Fruit fly (Drosophila melanogaster) whole organism, embryonic: ENCODE measurements around the gene CG7071.
A peak's percentile ranks its signal among the peaks of the same experiment; 100 is the strongest.

Source experiments
- CG10366 ChIP-seq: fragments of 200-800 bp; sonication (Bioruptor generic); IDR thresholded peaks from 2 replicates; pipeline ENCODE4 v1.3.6; 2022; ENCODE audit warnings: missing biosample characterization, missing genetic modification characterization
- CG14014 ChIP-seq: fragments of 200-800 bp; sonication (Bioruptor generic); IDR thresholded peaks from 2 replicates; pipeline ENCODE4 v1.3.6; 2022; ENCODE audit warnings: missing biosample characterization, missing genetic modification characterization
- CG14667 ChIP-seq: fragments of 200-800 bp; sonication (Bioruptor generic); IDR thresholded peaks from 2 replicates; pipeline ENCODE4 v1.3.6; 2022; ENCODE audit warnings: missing biosample characterization, missing genetic modification characterization
- CG15011 ChIP-seq: fragments of 200-800 bp; sonication (Bioruptor generic); optimal IDR thresholded peaks from 3 replicates; lab custom pipeline; 2018; ENCODE audit warnings: missing biosample characterization, mild to moderate bottlenecking, missing genetic modification characterization
- CG1529 ChIP-seq: fragments of 200-800 bp; sonication (Bioruptor generic); optimal IDR thresholded peaks from 3 replicates; lab custom pipeline; 2018; ENCODE audit warnings: missing biosample characterization, missing genetic modification characterization
- CG15696 ChIP-seq: fragments of 200-800 bp; sonication (Bioruptor generic); optimal IDR thresholded peaks from 2 replicates; lab custom pipeline; 2019; ENCODE audit warnings: missing biosample characterization, mild to moderate bottlenecking, missing genetic modification characterization, moderate library complexity
- CG17568 ChIP-seq: fragments of 200-800 bp; sonication (Bioruptor generic); optimal IDR thresholded peaks from 2 replicates; lab custom pipeline; 2018; ENCODE audit warnings: missing biosample characterization, mild to moderate bottlenecking, missing genetic modification characterization, moderate library complexity
- CG2129 ChIP-seq: fragments of 200-800 bp; sonication (Bioruptor generic); IDR thresholded peaks from 2 replicates; pipeline ENCODE4 v1.3.6; 2022; ENCODE audit warnings: missing biosample characterization, missing genetic modification characterization; ENCODE audit not compliant: partially characterized antibody
- CG4404 ChIP-seq: fragments of 200-800 bp; sonication (Bioruptor generic); IDR thresholded peaks from 2 replicates; pipeline ENCODE4 v1.3.6; 2022; ENCODE audit warnings: missing biosample characterization, missing genetic modification characterization
- CG6272 ChIP-seq: fragments of 200-800 bp; sonication (Bioruptor generic); IDR thresholded peaks from 2 replicates; pipeline ENCODE4 v1.3.6; 2022; ENCODE audit warnings: missing biosample characterization, missing genetic modification characterization
- CG7963 ChIP-seq: fragments of 200-800 bp; sonication (Bioruptor generic); IDR thresholded peaks from 3 replicates; pipeline ENCODE4 v1.3.6; 2022; ENCODE audit warnings: missing biosample characterization, missing genetic modification characterization; ENCODE audit not compliant: partially characterized antibody
- CG8089 ChIP-seq: fragments of 200-800 bp; sonication (Bioruptor generic); optimal IDR thresholded peaks from 3 replicates; lab custom pipeline; 2016; ENCODE audit warnings: missing biosample characterization, missing genetic modification characterization
- CG8388 ChIP-seq: fragments of 200-800 bp; sonication (Bioruptor generic); optimal IDR thresholded peaks from 2 replicates; lab custom pipeline; 2019; ENCODE audit warnings: missing biosample characterization, mild to moderate bottlenecking, missing genetic modification characterization, moderate library complexity
- CG9932 ChIP-seq: fragments of 200-800 bp; sonication (Bioruptor generic); IDR thresholded peaks from 2 replicates; pipeline ENCODE4 v1.3.6; 2022; ENCODE audit warnings: missing biosample characterization, missing genetic modification characterization
- CkIIα-i1 ChIP-seq: fragments of 200-800 bp; sonication (Bioruptor generic); IDR thresholded peaks from 2 replicates; pipeline ENCODE4 v1.3.6; 2022; ENCODE audit warnings: missing biosample characterization, missing genetic modification characterization
- CrebB ChIP-seq: fragments of 200-800 bp; sonication (Bioruptor generic); optimal IDR thresholded peaks from 3 replicates; lab custom pipeline; 2018; ENCODE audit warnings: missing biosample characterization, mild to moderate bottlenecking, missing genetic modification characterization
- D ChIP-seq, 2 experiments: fragments of 200-800 bp in 1 of 2; fragments of >200 bp in 1 of 2; sonication (Bioruptor generic) in 1 of 2; optimal IDR thresholded peaks; 2 replicates in 1 of 2; 3 replicates in 1 of 2; lab custom pipeline; 2017; ENCODE audit warnings: mild to moderate bottlenecking in 1 of 2, missing biosample characterization in 1 of 2, missing genetic modification characterization in 1 of 2, missing genetic modification reagents in 1 of 2
- D19B ChIP-seq: fragments of 200-800 bp; sonication (Bioruptor generic); optimal IDR thresholded peaks from 2 replicates; lab custom pipeline; 2017; ENCODE audit warnings: missing biosample characterization, mild to moderate bottlenecking, missing genetic modification characterization
- Deaf1 ChIP-seq: fragments of 200-800 bp; optimal IDR thresholded peaks from 3 replicates; lab custom pipeline; 2019; ENCODE audit warnings: missing biosample characterization, mild to moderate bottlenecking, missing genetic modification characterization, moderate library complexity
- Dek ChIP-seq: fragments of 200-800 bp; sonication (Bioruptor generic); optimal IDR thresholded peaks from 3 replicates; lab custom pipeline; 2019; ENCODE audit warnings: missing biosample characterization, mild to moderate bottlenecking, missing genetic modification characterization, moderate library complexity
- Dll ChIP-seq: fragments of 200-800 bp; sonication (Bioruptor generic); IDR thresholded peaks from 4 replicates; pipeline ENCODE4 v1.3.6; 2022; ENCODE audit warnings: missing biosample characterization, missing genetic modification characterization; ENCODE audit not compliant: partially characterized antibody
- Dref ChIP-seq: fragments of 200-800 bp; sonication (Bioruptor generic); IDR thresholded peaks from 2 replicates; pipeline ENCODE4 v1.3.6; 2022; ENCODE audit warnings: missing biosample characterization, missing genetic modification characterization
- HHEX ChIP-seq: fragments of 200-800 bp; sonication (Bioruptor generic); optimal IDR thresholded peaks from 3 replicates; lab custom pipeline; 2017; ENCODE audit warnings: missing biosample characterization, mild to moderate bottlenecking, missing genetic modification characterization, missing genetic modification reagents
- Hr39 ChIP-seq: fragments of >200 bp; optimal IDR thresholded peaks from 2 replicates; lab custom pipeline; 2017
- NC2β ChIP-seq: fragments of 200-800 bp; sonication (Bioruptor generic); optimal IDR thresholded peaks from 2 replicates; lab custom pipeline; 2016; ENCODE audit warnings: missing biosample characterization, missing genetic modification characterization
- NK7.1 ChIP-seq: fragments of 200-800 bp; sonication (Bioruptor generic); optimal IDR thresholded peaks from 3 replicates; lab custom pipeline; 2016; ENCODE audit warnings: missing biosample characterization, missing genetic modification characterization
- ab ChIP-seq: fragments of 200-800 bp; sonication (Bioruptor generic); optimal IDR thresholded peaks from 2 replicates; lab custom pipeline; 2016; ENCODE audit warnings: missing biosample characterization, missing genetic modification characterization
- ac ChIP-seq: fragments of 200-800 bp; sonication (Bioruptor generic); optimal IDR thresholded peaks from 3 replicates; lab custom pipeline; 2017; ENCODE audit warnings: missing biosample characterization, mild to moderate bottlenecking, missing genetic modification characterization
- caup ChIP-seq: fragments of 200-800 bp; sonication (Bioruptor generic); optimal IDR thresholded peaks from 3 replicates; lab custom pipeline; 2017; ENCODE audit warnings: missing biosample characterization, mild to moderate bottlenecking, missing genetic modification characterization, moderate library complexity; ENCODE audit not compliant: severe bottlenecking
- crp ChIP-seq, 2 experiments: fragments of 200-800 bp; sonication (Bioruptor generic); optimal IDR thresholded peaks; 2 replicates in 1 of 2; 3 replicates in 1 of 2; lab custom pipeline; 2017; ENCODE audit warnings: missing biosample characterization in 2 of 2, missing genetic modification characterization in 2 of 2, mild to moderate bottlenecking in 1 of 2, moderate library complexity in 1 of 2
- dan ChIP-seq: fragments of 200-800 bp; sonication (Bioruptor generic); IDR thresholded peaks from 2 replicates; pipeline ENCODE4 v1.3.6; 2022; ENCODE audit warnings: missing biosample characterization, missing genetic modification characterization
- dati ChIP-seq: fragments of 200-800 bp; sonication (Bioruptor generic); IDR thresholded peaks from 2 replicates; pipeline ENCODE4 v1.3.6; 2022; ENCODE audit warnings: missing biosample characterization, missing genetic modification characterization
- dmrt99B ChIP-seq: fragments of 200-800 bp; sonication (Bioruptor generic); optimal IDR thresholded peaks from 2 replicates; lab custom pipeline; 2018; ENCODE audit warnings: missing biosample characterization, mild to moderate bottlenecking, missing genetic modification characterization, moderate library complexity
- eyg ChIP-seq: fragments of 200-800 bp; sonication (Bioruptor generic); optimal IDR thresholded peaks from 3 replicates; lab custom pipeline; 2016; ENCODE audit warnings: missing biosample characterization, missing genetic modification characterization
- hkb ChIP-seq, 2 experiments: fragments of 200-800 bp in 1 of 2; fragments of >200 bp in 1 of 2; sonication (Bioruptor generic) in 1 of 2; IDR thresholded peaks in 1 of 2; optimal IDR thresholded peaks in 1 of 2; 2 replicates each; pipeline versions ENCODE4 v1.3.6 to Lab custom; 2017 to 2022; ENCODE audit warnings: missing biosample characterization in 1 of 2, missing genetic modification characterization in 1 of 2
- insv ChIP-seq, 2 experiments: fragments of 200-800 bp; sonication (Bioruptor generic); optimal IDR thresholded peaks; 3 replicates each; lab custom pipeline; 2016 to 2018; ENCODE audit warnings: missing biosample characterization in 2 of 2, missing genetic modification characterization in 2 of 2
- kah ChIP-seq: fragments of 200-800 bp; sonication (Bioruptor generic); optimal IDR thresholded peaks from 2 replicates; lab custom pipeline; 2018; ENCODE audit warnings: missing biosample characterization, mild to moderate bottlenecking, missing genetic modification characterization
- knrl ChIP-seq: fragments of 200-800 bp; sonication (Bioruptor generic); IDR thresholded peaks from 3 replicates; pipeline ENCODE4 v1.3.6; 2022; ENCODE audit warnings: missing biosample characterization, missing genetic modification characterization; ENCODE audit not compliant: partially characterized antibody
- lilli ChIP-seq: fragments of 200-800 bp; sonication (Bioruptor generic); optimal IDR thresholded peaks from 3 replicates; lab custom pipeline; 2016; ENCODE audit warnings: missing biosample characterization, missing genetic modification characterization
- maf-S ChIP-seq: fragments of 200-800 bp; sonication (Bioruptor generic); optimal IDR thresholded peaks from 2 replicates; lab custom pipeline; 2016; ENCODE audit warnings: missing biosample characterization, missing genetic modification characterization
- nau ChIP-seq: fragments of 200-800 bp; sonication (Bioruptor generic); optimal IDR thresholded peaks from 3 replicates; lab custom pipeline; 2017; ENCODE audit warnings: missing biosample characterization, mild to moderate bottlenecking, missing genetic modification characterization, missing genetic modification reagents
- pita ChIP-seq: fragments of 200-800 bp; sonication (Bioruptor generic); optimal IDR thresholded peaks from 2 replicates; lab custom pipeline; 2017; ENCODE audit warnings: missing biosample characterization, mild to moderate bottlenecking, missing genetic modification characterization
- pros ChIP-seq: fragments of 200-800 bp; sonication (Bioruptor generic); optimal IDR thresholded peaks from 3 replicates; lab custom pipeline; 2019; ENCODE audit warnings: missing biosample characterization, mild to moderate bottlenecking, missing genetic modification characterization, moderate library complexity
- slbo ChIP-seq: fragments of 200-800 bp; sonication (Bioruptor generic); IDR thresholded peaks from 2 replicates; pipeline ENCODE4 v1.3.6; 2022; ENCODE audit warnings: missing biosample characterization, missing genetic modification characterization
- sob ChIP-seq: fragments of 200-800 bp; sonication (Bioruptor generic); IDR thresholded peaks from 2 replicates; pipeline ENCODE4 v1.3.6; 2022; ENCODE audit warnings: missing biosample characterization, missing genetic modification characterization
- stwl ChIP-seq: fragments of 200-800 bp; sonication (Bioruptor generic); optimal IDR thresholded peaks from 3 replicates; lab custom pipeline; 2018; ENCODE audit warnings: missing biosample characterization, mild to moderate bottlenecking, missing genetic modification characterization, moderate library complexity
- zen ChIP-seq: fragments of 200-800 bp; sonication (Bioruptor generic); optimal IDR thresholded peaks from 3 replicates; lab custom pipeline; 2018; ENCODE audit warnings: missing biosample characterization, mild to moderate bottlenecking, missing genetic modification characterization, moderate library complexity

The CG7071 gene

dm6 chr3R:22410537-22411360 lies 48.3 kb downstream of the CG7071 start, which contains the start of the genes CG13850 and lqfR (continued):
- peak; percentile 80 for TF ChIP-seq caup (GFP tag; lab: Kevin White, UChicago)
- no peak for TF ChIP-seq D (optimal IDR thresholded peaks at IDR 0.05; lab: Kevin White, UChicago)
- peak; percentile 64 for TF ChIP-seq D (GFP tag; optimal IDR thresholded peaks at IDR 0.05; lab: Kevin White, UChicago)
- TF ChIP-seq Dek (tag; lab: Kevin White, UChicago) = peak; percentile 73
- TF ChIP-seq CG14014 (GFP tag; lab: Robert Waterston, UW) = no peak
- TF ChIP-seq ab (GFP tag; lab: Kevin White, UChicago) = peak; percentile 28
- TF ChIP-seq insv (GFP tag; optimal IDR thresholded peaks at IDR 0.05; lab: Kevin White, UChicago) = peak in 1 of 2 experiments; percentile 16
- peak; percentile 82 for TF ChIP-seq sob
- no peak for TF ChIP-seq dmrt99B (tag; lab: Kevin White, UChicago)
- peak; percentile 66 for TF ChIP-seq stwl (tag; lab: Kevin White, UChicago)
- TF ChIP-seq CG2129 (GFP tag; lab: Robert Waterston, UW) = no peak
- peak; percentile 58 for TF ChIP-seq CG15011 (GFP tag; lab: Kevin White, UChicago)
- no peak for TF ChIP-seq ac (GFP tag; lab: Kevin White, UChicago)
- peak; percentile 74 for TF ChIP-seq NC2β (GFP tag; lab: Kevin White, UChicago)
- TF ChIP-seq NK7.1 = peak; percentile 39
- peak; percentile 39 for TF ChIP-seq eyg (GFP tag; lab: Kevin White, UChicago)
- TF ChIP-seq HHEX (GFP tag; lab: Kevin White, UChicago) = peak; percentile 56
- peak; percentile 25; the same call in 1 of the 2 replicates for TF ChIP-seq CG14667 (GFP tag; lab: Robert Waterston, UW)
- no peak for TF ChIP-seq pita (GFP tag; lab: Kevin White, UChicago)
- peak; percentile 79 for TF ChIP-seq maf-S (GFP tag; lab: Kevin White, UChicago)
- TF ChIP-seq CG15696 (tag; lab: Kevin White, UChicago) = peak; percentile 51
- no peak for TF ChIP-seq knrl (GFP tag; lab: Robert Waterston, UW)
- peak; percentile 21 to 84 for TF ChIP-seq crp (GFP tag; optimal IDR thresholded peaks at IDR 0.05; lab: Kevin White, UChicago)
- peak; percentile 87 for TF ChIP-seq CG9932 (GFP tag; lab: Robert Waterston, UW)
- peak; percentile 66; the same call in 1 of the 2 replicates for TF ChIP-seq CG4404 (GFP tag; lab: Robert Waterston, UW)
- TF ChIP-seq Hr39 (lab: Kevin White, UChicago) = peak; percentile 25
- no peak for TF ChIP-seq CG7963 (GFP tag; lab: Robert Waterston, UW)
- TF ChIP-seq CG17568 (GFP tag; lab: Kevin White, UChicago) = no peak
- peak; percentile 2 for TF ChIP-seq CG8388 (GFP tag; lab: Kevin White, UChicago)
- TF ChIP-seq pros (GFP tag; lab: Kevin White, UChicago) = no peak
- peak; percentile 29 for TF ChIP-seq zen
- no peak for TF ChIP-seq nau
- peak; percentile 14; the same call in 1 of the 2 replicates for TF ChIP-seq CG6272
- TF ChIP-seq slbo (GFP tag; lab: Robert Waterston, UW) = peak; percentile 79
- no peak for TF ChIP-seq dati (GFP tag; lab: Robert Waterston, UW)
- TF ChIP-seq CkIIα-i1 (GFP tag; lab: Robert Waterston, UW) = no peak
- TF ChIP-seq CG10366 = peak; percentile 33; the same call in 1 of the 2 replicates
- no peak for TF ChIP-seq dan
- peak; percentile 52 for TF ChIP-seq hkb (optimal IDR thresholded peaks at IDR 0.05; lab: Kevin White, UChicago)
- no peak for TF ChIP-seq hkb (GFP tag; IDR thresholded peaks at IDR 0.05; lab: Robert Waterston, UW)
- TF ChIP-seq Dll (GFP tag; lab: Robert Waterston, UW) = no peak
- peak; percentile 66 for TF ChIP-seq D19B
- TF ChIP-seq CrebB (tag; lab: Kevin White, UChicago) = no peak
- no peak for TF ChIP-seq kah (GFP tag; lab: Kevin White, UChicago)
- TF ChIP-seq CG8089 (GFP tag; lab: Kevin White, UChicago) = peak; percentile 52
- peak; percentile 44 for TF ChIP-seq CG1529 (GFP tag; lab: Kevin White, UChicago)
- no peak for TF ChIP-seq Deaf1 (tag; lab: Kevin White, UChicago)
- TF ChIP-seq lilli (GFP tag; lab: Kevin White, UChicago) = peak; percentile 84
- peak; percentile 36; the same call in 1 of the 2 replicates for TF ChIP-seq Dref
